Fruit fly (Drosophila melanogaster) whole organism, prepupa: ENCODE measurements around the gene CadN2.
A peak's percentile ranks its signal among the peaks of the same experiment; 100 is the strongest.

Experiments used
- CG10631 ChIP-seq: fragments of 200-800 bp; sonication (Bioruptor generic); optimal IDR thresholded peaks from 2 replicates; lab custom pipeline; 2016; ENCODE audit warnings: missing biosample characterization, missing genetic modification characterization
- CG10669 ChIP-seq: fragments of 200-800 bp; sonication (Bioruptor generic); optimal IDR thresholded peaks from 3 replicates; lab custom pipeline; 2018; ENCODE audit warnings: missing biosample characterization, mild to moderate bottlenecking, missing genetic modification characterization, moderate library complexity
- CG11762 ChIP-seq: fragments of 200-800 bp; sonication (Bioruptor generic); optimal IDR thresholded peaks from 3 replicates; lab custom pipeline; 2016; ENCODE audit warnings: missing biosample characterization, missing genetic modification characterization; ENCODE audit not compliant: insufficient read depth
- CG15336 ChIP-seq: fragments of 200-800 bp; sonication (Bioruptor generic); IDR thresholded peaks from 2 replicates; pipeline ENCODE4 v1.3.6; 2022; ENCODE audit warnings: missing biosample characterization, missing genetic modification characterization
- CG16779 ChIP-seq: fragments of 200-800 bp; sonication (Bioruptor generic); optimal IDR thresholded peaks from 3 replicates; lab custom pipeline; 2017; ENCODE audit warnings: missing biosample characterization, mild to moderate bottlenecking, missing genetic modification characterization
- CG3032 ChIP-seq: fragments of 200-800 bp; optimal IDR thresholded peaks from 2 replicates; lab custom pipeline; 2019; ENCODE audit warnings: missing biosample characterization, mild to moderate bottlenecking, missing genetic modification characterization, moderate library complexity
- CG31627 ChIP-seq: fragments of 200-800 bp; sonication (Bioruptor generic); optimal IDR thresholded peaks from 3 replicates; lab custom pipeline; 2016; ENCODE audit warnings: missing biosample characterization, missing genetic modification characterization
- CG32006 ChIP-seq: fragments of 200-800 bp; sonication (Bioruptor generic); optimal IDR thresholded peaks from 3 replicates; lab custom pipeline; 2017; ENCODE audit warnings: missing biosample characterization, mild to moderate bottlenecking, missing genetic modification characterization
- CG34406 ChIP-seq: fragments of 200-800 bp; sonication (Bioruptor generic); optimal IDR thresholded peaks from 3 replicates; lab custom pipeline; 2016; ENCODE audit warnings: missing biosample characterization, missing genetic modification characterization
- CG3919 ChIP-seq: fragments of 200-800 bp; sonication (Bioruptor generic); optimal IDR thresholded peaks from 3 replicates; lab custom pipeline; 2016; ENCODE audit warnings: missing biosample characterization, missing genetic modification characterization
- CG4318 ChIP-seq: fragments of 200-800 bp; sonication (Bioruptor generic); optimal IDR thresholded peaks from 3 replicates; lab custom pipeline; 2017; ENCODE audit warnings: missing biosample characterization, mild to moderate bottlenecking, missing genetic modification characterization
- CG6276 ChIP-seq: fragments of 200-800 bp; sonication (Bioruptor generic); optimal IDR thresholded peaks from 2 replicates; lab custom pipeline; 2017; ENCODE audit warnings: missing biosample characterization, mild to moderate bottlenecking, missing genetic modification characterization
- CG6808 ChIP-seq: fragments of 200-800 bp; sonication (Bioruptor generic); optimal IDR thresholded peaks from 3 replicates; lab custom pipeline; 2017; ENCODE audit warnings: missing biosample characterization, missing genetic modification characterization, mild to moderate bottlenecking, moderate library complexity, missing genetic modification reagents
- CG6854 ChIP-seq: fragments of 200-800 bp; sonication (Bioruptor generic); optimal IDR thresholded peaks from 2 replicates; lab custom pipeline; 2017; ENCODE audit warnings: missing biosample characterization, mild to moderate bottlenecking, missing genetic modification characterization
- CG8319 ChIP-seq: fragments of 200-800 bp; sonication (Bioruptor generic); optimal IDR thresholded peaks from 3 replicates; lab custom pipeline; 2016; ENCODE audit warnings: missing biosample characterization, missing genetic modification characterization
- CG8632 ChIP-seq: fragments of 200-800 bp; sonication (Bioruptor generic); optimal IDR thresholded peaks from 3 replicates; lab custom pipeline; 2016; ENCODE audit warnings: missing biosample characterization, missing genetic modification characterization
- CG9139 ChIP-seq: fragments of 200-800 bp; sonication (Bioruptor generic); optimal IDR thresholded peaks from 3 replicates; lab custom pipeline; 2017; ENCODE audit warnings: missing biosample characterization, mild to moderate bottlenecking, missing genetic modification characterization
- Eip75B ChIP-seq: fragments of 200-800 bp; sonication (Bioruptor generic); optimal IDR thresholded peaks from 3 replicates; lab custom pipeline; 2016; ENCODE audit warnings: missing biosample characterization, missing genetic modification characterization
- Eip78C ChIP-seq: fragments of 200-800 bp; sonication (Bioruptor generic); peaks from one replicate; lab custom pipeline; 2016; ENCODE audit warnings: missing biosample characterization, missing genetic modification characterization
- Eip93F ChIP-seq: fragments of 200-800 bp; sonication (Bioruptor generic); optimal IDR thresholded peaks from 2 replicates; lab custom pipeline; 2016; ENCODE audit warnings: missing biosample characterization, mild to moderate bottlenecking, missing genetic modification characterization
- Ets96B ChIP-seq: fragments of 200-800 bp; optimal IDR thresholded peaks from 2 replicates; lab custom pipeline; 2019; ENCODE audit warnings: missing biosample characterization, mild to moderate bottlenecking, missing genetic modification characterization, moderate library complexity
- Gug ChIP-seq: fragments of 200-800 bp; sonication (Bioruptor generic); IDR thresholded peaks from 2 replicates; pipeline ENCODE4 v1.3.6; 2022; ENCODE audit warnings: missing biosample characterization, missing genetic modification characterization
- Hr39 ChIP-seq: fragments of 200-800 bp; sonication (Bioruptor generic); optimal IDR thresholded peaks from 2 replicates; lab custom pipeline; 2016; ENCODE audit warnings: missing biosample characterization, missing genetic modification characterization
- Lpt ChIP-seq: fragments of 200-800 bp; sonication (Bioruptor generic); optimal IDR thresholded peaks from 3 replicates; lab custom pipeline; 2016; ENCODE audit warnings: missing biosample characterization, missing genetic modification characterization
- Met ChIP-seq: fragments of 200-800 bp; sonication (Bioruptor generic); optimal IDR thresholded peaks from 3 replicates; lab custom pipeline; 2016; ENCODE audit warnings: missing biosample characterization, missing genetic modification characterization
- OdsH ChIP-seq: fragments of 200-800 bp; sonication (Bioruptor generic); optimal IDR thresholded peaks from 3 replicates; lab custom pipeline; 2016; ENCODE audit warnings: missing biosample characterization, missing genetic modification characterization
- Smox ChIP-seq: fragments of 200-800 bp; sonication (Bioruptor generic); optimal IDR thresholded peaks from 3 replicates; lab custom pipeline; 2016; ENCODE audit warnings: missing biosample characterization, missing genetic modification characterization
- Sox102F ChIP-seq: fragments of 200-800 bp; sonication (Bioruptor generic); optimal IDR thresholded peaks from 2 replicates; lab custom pipeline; 2016; ENCODE audit warnings: missing biosample characterization, mild to moderate bottlenecking, missing genetic modification characterization
- Sox14 ChIP-seq: fragments of 200-800 bp; sonication (Bioruptor generic); optimal IDR thresholded peaks from 3 replicates; lab custom pipeline; 2016; ENCODE audit warnings: missing biosample characterization, missing genetic modification characterization
- Sox15 ChIP-seq: fragments of 200-800 bp; sonication (Bioruptor generic); optimal IDR thresholded peaks from 3 replicates; lab custom pipeline; 2016; ENCODE audit warnings: missing biosample characterization, missing genetic modification characterization
- achi ChIP-seq: fragments of 200-800 bp; sonication (Bioruptor generic); optimal IDR thresholded peaks from 3 replicates; lab custom pipeline; 2016; ENCODE audit warnings: missing biosample characterization, missing genetic modification characterization
- acj6 ChIP-seq: fragments of 200-800 bp; sonication (Bioruptor generic); optimal IDR thresholded peaks from 3 replicates; lab custom pipeline; 2016; ENCODE audit warnings: missing biosample characterization, missing genetic modification characterization
- cyc ChIP-seq: fragments of 200-800 bp; sonication (Bioruptor generic); optimal IDR thresholded peaks from 3 replicates; lab custom pipeline; 2016; ENCODE audit warnings: missing biosample characterization, missing genetic modification characterization
- dac ChIP-seq: fragments of 200-800 bp; sonication (Bioruptor generic); optimal IDR thresholded peaks from 2 replicates; lab custom pipeline; 2017; ENCODE audit warnings: missing biosample characterization, mild to moderate bottlenecking, missing genetic modification characterization
- dsx ChIP-seq: fragments of 200-800 bp; optimal IDR thresholded peaks from 3 replicates; lab custom pipeline; 2019; ENCODE audit warnings: missing biosample characterization, mild to moderate bottlenecking, missing genetic modification characterization, moderate library complexity; ENCODE audit not compliant: poor library complexity, severe bottlenecking
- eg ChIP-seq: fragments of 200-800 bp; sonication (Bioruptor generic); IDR thresholded peaks from 3 replicates; pipeline ENCODE4 v1.3.6; 2022; ENCODE audit warnings: missing biosample characterization, missing genetic modification characterization
- esn ChIP-seq: fragments of 200-800 bp; sonication (Bioruptor generic); optimal IDR thresholded peaks from 2 replicates; lab custom pipeline; 2016; ENCODE audit warnings: missing biosample characterization, mild to moderate bottlenecking, missing genetic modification characterization, moderate library complexity
- fd59A ChIP-seq: fragments of 200-800 bp; sonication (Bioruptor generic); optimal IDR thresholded peaks from 2 replicates; lab custom pipeline; 2017; ENCODE audit warnings: missing biosample characterization, mild to moderate bottlenecking, missing genetic modification characterization, missing genetic modification reagents
- fkh ChIP-seq: fragments of 200-800 bp; sonication (Bioruptor generic); optimal IDR thresholded peaks from 3 replicates; lab custom pipeline; 2017; ENCODE audit warnings: missing biosample characterization, mild to moderate bottlenecking, missing genetic modification characterization, moderate library complexity
- lz ChIP-seq: fragments of 200-800 bp; sonication (Bioruptor generic); optimal IDR thresholded peaks from 3 replicates; lab custom pipeline; 2016; ENCODE audit warnings: missing biosample characterization, missing genetic modification characterization
- net ChIP-seq: fragments of 200-800 bp; sonication (Bioruptor generic); optimal IDR thresholded peaks from 3 replicates; lab custom pipeline; 2016; ENCODE audit warnings: missing biosample characterization, missing genetic modification characterization
- pdm3 ChIP-seq: fragments of 200-800 bp; sonication (Bioruptor generic); optimal IDR thresholded peaks from 3 replicates; lab custom pipeline; 2016; ENCODE audit warnings: missing biosample characterization, missing genetic modification characterization
- spab ChIP-seq: fragments of 200-800 bp; sonication (Bioruptor generic); optimal IDR thresholded peaks from 2 replicates; lab custom pipeline; 2017; ENCODE audit warnings: missing biosample characterization, mild to moderate bottlenecking, missing genetic modification characterization, missing genetic modification reagents
- ss ChIP-seq, 2 experiments: fragments of 200-800 bp; sonication (Bioruptor generic); optimal IDR thresholded peaks; 2 replicates in 1 of 2; 3 replicates in 1 of 2; lab custom pipeline; 2017 to 2018; ENCODE audit warnings: mild to moderate bottlenecking in 2 of 2, missing biosample characterization in 2 of 2, missing genetic modification characterization in 2 of 2, moderate library complexity in 1 of 2
- topi ChIP-seq: fragments of 200-800 bp; sonication (Bioruptor generic); optimal IDR thresholded peaks from 3 replicates; lab custom pipeline; 2016; ENCODE audit warnings: missing biosample characterization, missing genetic modification characterization
- vri ChIP-seq: fragments of 200-800 bp; sonication (Bioruptor generic); optimal IDR thresholded peaks from 3 replicates; lab custom pipeline; 2016; ENCODE audit warnings: missing biosample characterization, mild to moderate bottlenecking, missing genetic modification characterization

The CadN2 gene

DNA sequence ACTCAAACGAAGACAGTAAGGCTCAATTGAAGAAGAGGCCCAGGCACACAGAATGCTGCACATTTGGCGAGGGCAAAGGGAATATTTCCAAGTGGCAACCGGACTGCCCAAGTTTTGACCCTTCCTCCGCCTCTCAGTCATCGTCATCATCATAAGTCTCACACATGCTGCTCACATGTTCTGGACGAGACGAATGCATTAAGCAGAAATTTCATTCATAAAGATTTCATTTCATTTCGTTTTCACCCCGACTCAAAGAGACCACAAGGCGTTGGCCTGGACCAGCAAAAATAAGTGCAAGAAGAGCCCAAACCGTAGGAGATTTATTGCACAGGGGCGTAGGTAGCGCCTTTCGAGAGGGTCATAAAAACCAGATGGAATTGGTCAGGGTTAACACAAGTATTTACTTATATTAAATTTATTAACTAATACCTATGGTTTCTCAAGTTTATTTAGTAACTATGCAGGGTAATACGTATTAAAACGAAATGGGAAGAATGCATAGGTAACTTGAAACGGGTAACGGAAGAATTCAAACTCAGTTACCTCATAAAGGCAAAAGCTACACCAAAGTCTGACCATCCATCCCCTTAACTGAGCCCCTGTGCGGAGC lies 126.2 kb downstream of the CadN2 start (continued):
- TF ChIP-seq CG6808 (GFP tag; lab: Kevin White, UChicago) (peak; percentile 31), Eip93F (no peak), Sox15 (GFP tag; lab: Kevin White, UChicago) (peak; percentile 30), CG6854 (GFP tag; lab: Kevin White, UChicago) (peak; percentile 15), CG10631 (GFP tag; lab: Kevin White, UChicago) (peak; percentile 47), net (GFP tag; lab: Kevin White, UChicago) (peak; percentile 34), topi (peak; percentile 69), eg (no peak), CG16779 (tag; lab: Kevin White, UChicago) (no peak), Ets96B (tag; lab: Kevin White, UChicago) (peak; percentile 67), CG31627 (peak; percentile 42), Sox14 (peak; percentile 21), Gug (GFP tag; lab: Robert Waterston, UW) (no peak), vri (peak; percentile 33), lz (GFP tag; lab: Kevin White, UChicago) (peak; percentile 45), Smox (GFP tag; lab: Kevin White, UChicago) (peak; percentile 64), Sox102F (peak; percentile 54), CG32006 (GFP tag; lab: Kevin White, UChicago) (peak; percentile 3), esn (GFP tag; lab: Kevin White, UChicago) (peak; percentile 70), Met (peak; percentile 66), CG11762 (GFP tag; lab: Kevin White, UChicago) (no peak), CG8632 (GFP tag; lab: Kevin White, UChicago) (peak; percentile 50)

DNA sequence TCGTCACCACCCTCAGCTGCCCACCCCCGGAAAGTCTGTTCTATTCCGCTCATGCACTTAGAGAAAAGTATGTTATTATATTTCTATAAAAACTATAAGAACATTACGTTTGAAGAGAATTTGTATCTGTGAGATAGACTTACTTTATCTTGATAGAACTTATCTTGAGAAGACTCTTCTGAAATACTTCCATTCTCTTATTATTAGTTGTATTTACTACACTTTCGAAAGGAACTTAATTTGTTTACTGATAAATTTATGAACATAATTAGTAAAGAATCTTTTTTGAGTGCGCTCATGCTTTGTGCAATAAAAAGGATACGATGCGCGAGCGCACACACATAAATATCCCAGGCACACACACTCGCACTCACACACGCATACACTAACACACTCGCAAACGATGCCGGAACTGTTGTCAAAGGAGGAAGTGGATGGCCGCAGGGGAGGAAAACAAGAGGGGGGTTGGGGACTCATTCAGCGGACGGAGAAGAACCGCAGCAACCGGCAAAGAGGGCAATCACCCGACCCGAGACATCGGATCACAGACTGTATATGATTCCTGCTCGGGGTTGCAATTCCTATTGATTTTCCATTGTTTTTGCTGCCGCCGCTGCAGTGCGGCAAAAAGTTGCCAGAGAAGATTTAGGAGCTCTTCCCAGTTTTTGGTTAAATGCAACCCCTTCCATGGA lies 127.8 kb downstream of the CadN2 start:
- peak; percentile 51 for TF ChIP-seq achi (GFP tag; lab: Kevin White, UChicago)
- TF ChIP-seq Eip78C (GFP tag; lab: Kevin White, UChicago) = peak; percentile 89
- TF ChIP-seq lz (GFP tag; lab: Kevin White, UChicago) = peak; percentile 38
- TF ChIP-seq CG8319 = no peak
- peak; percentile 46 for TF ChIP-seq Met
- TF ChIP-seq Hr39 = peak; percentile 5
- no peak for TF ChIP-seq Sox15 (GFP tag; lab: Kevin White, UChicago)
- TF ChIP-seq Sox14 = peak; percentile 47
- TF ChIP-seq CG3919 (GFP tag; lab: Kevin White, UChicago) = peak; percentile 46
- TF ChIP-seq Smox (GFP tag; lab: Kevin White, UChicago) = peak; percentile 51
- no peak for TF ChIP-seq CG6854 (GFP tag; lab: Kevin White, UChicago)
- peak; percentile 21 for TF ChIP-seq fd59A
- TF ChIP-seq CG6276 (GFP tag; lab: Kevin White, UChicago) = no peak
- TF ChIP-seq ss (GFP tag; optimal IDR thresholded peaks at IDR 0.05; lab: Kevin White, UChicago) = peak; percentile 27 to 67
- TF ChIP-seq cyc (GFP tag; lab: Kevin White, UChicago) = peak; percentile 32
- peak; percentile 30 for TF ChIP-seq CG11762 (GFP tag; lab: Kevin White, UChicago)
- TF ChIP-seq CG16779 (tag; lab: Kevin White, UChicago) = no peak
- peak; percentile 62 for TF ChIP-seq CG10669 (GFP tag; lab: Kevin White, UChicago)
- no peak for TF ChIP-seq CG4318
- peak; percentile 17 for TF ChIP-seq CG9139 (GFP tag; lab: Kevin White, UChicago)
- no peak for TF ChIP-seq Sox102F
- TF ChIP-seq Lpt (GFP tag; lab: Kevin White, UChicago) = no peak
- peak; percentile 68 for TF ChIP-seq CG3032 (tag; lab: Kevin White, UChicago)
- peak; percentile 41 for TF ChIP-seq CG8632 (GFP tag; lab: Kevin White, UChicago)
- TF ChIP-seq net (GFP tag; lab: Kevin White, UChicago) = peak; percentile 54
- peak; percentile 53 for TF ChIP-seq Eip75B (GFP tag; lab: Kevin White, UChicago)
- TF ChIP-seq dac (GFP tag; lab: Kevin White, UChicago) = no peak
- no peak for TF ChIP-seq Gug (GFP tag; lab: Robert Waterston, UW)
- TF ChIP-seq pdm3 (GFP tag; lab: Kevin White, UChicago) = peak; percentile 33
- TF ChIP-seq CG34406 (GFP tag; lab: Kevin White, UChicago) = peak; percentile 44
- peak; percentile 36 for TF ChIP-seq OdsH
- TF ChIP-seq dsx = peak; percentile 58
- no peak for TF ChIP-seq fkh
- TF ChIP-seq spab (GFP tag; lab: Kevin White, UChicago) = peak; percentile 48
- TF ChIP-seq Ets96B (tag; lab: Kevin White, UChicago) = peak; percentile 65
- peak; percentile 39 for TF ChIP-seq acj6
- peak; percentile 24; the same call in 1 of the 2 replicates for TF ChIP-seq CG15336 (GFP tag; lab: Robert Waterston, UW)
- no peak for TF ChIP-seq vri
